Fruit fly (Drosophila melanogaster): ENCODE measurements around the gene tws.

The tws gene

DNA sequence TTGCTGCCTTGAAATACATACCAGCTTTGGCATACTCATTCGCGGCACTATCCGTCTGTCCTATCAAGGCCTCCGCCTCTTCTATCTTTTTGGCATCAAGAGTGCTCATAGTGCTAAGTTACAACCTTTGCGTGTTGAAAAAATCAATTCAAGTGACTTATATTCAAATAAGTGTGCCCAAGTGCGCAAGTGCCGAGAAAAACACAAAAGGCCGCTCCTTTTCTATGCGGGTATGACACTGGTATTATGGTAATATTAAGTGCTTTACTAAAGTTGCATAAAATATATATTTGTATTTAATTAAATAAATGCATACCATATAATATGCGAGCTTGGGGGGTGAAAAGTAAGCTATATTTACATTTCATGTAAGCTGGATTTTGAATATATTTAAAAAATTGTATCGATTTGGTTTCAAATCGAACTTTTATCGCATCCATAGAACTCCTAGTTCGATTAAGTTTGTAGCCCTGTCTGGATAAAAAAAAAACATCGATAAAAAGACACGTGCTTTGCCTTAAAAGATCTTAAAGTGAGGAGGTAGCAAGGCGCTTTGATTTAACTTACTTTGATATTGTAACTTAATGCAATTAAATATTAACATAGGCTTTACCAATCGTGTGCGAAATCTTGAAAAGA lies 18.2 kb downstream of the tws start, which contains the start of the genes gammaSnap2 and ATPsynepsilonL:
TSS of gene gammaSnap2 (minus strand) at position 135 of the 639 bp plus-strand sequence.
TSS of gene ATPsynepsilonL (plus strand) at position 508 of the 639 bp plus-strand sequence.
- TF ChIP-seq CG8478 (optimal IDR thresholded peaks at IDR 0.05) = no peak
- no peak for TF ChIP-seq CTCF (optimal IDR thresholded peaks at IDR 0.05)

DNA sequence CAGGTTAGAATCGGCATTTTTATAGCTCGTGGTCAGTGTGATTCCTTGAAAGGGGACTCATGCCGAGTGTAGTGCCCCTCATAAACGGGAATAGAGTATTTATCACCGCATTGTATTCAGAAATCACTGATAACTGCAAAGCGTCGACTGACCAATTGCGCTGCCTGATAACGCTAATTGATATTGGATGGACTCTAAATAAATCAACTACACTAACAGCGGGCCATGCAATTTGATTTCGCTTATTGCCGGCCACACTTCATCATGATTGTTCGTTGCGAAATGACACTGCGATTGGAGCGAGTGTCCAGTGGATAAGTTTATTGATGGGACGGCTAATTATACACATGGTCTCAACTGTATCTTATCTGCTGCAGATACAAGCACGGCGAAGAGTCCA lies 20.0 kb downstream of the tws start:
- TF ChIP-seq CG8478 (optimal IDR thresholded peaks at IDR 0.05) (no peak), CTCF (optimal IDR thresholded peaks at IDR 0.05) (no peak)

DNA sequence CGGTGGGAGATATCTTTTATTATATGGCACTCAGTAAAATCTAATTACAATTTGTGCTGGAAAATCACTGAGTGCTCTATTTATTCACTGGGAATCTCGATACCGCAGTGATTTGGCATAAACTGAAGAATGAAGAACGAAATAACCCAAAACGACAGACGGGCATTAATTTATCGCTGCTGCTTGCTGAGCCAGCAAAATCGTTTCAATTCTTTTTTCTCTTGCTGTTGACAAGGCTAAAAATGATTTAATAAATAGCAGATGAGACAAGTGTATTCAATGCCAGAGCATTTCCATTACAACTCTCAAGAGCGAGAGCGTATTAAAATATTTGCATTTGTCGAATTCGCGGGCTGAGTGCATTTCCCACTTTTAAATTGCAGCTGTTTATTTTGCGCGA lies 23.8 kb downstream of the tws start:
- TF ChIP-seq CTCF (optimal IDR thresholded peaks at IDR 0.05) (no peak), CG8478 (optimal IDR thresholded peaks at IDR 0.05) (no peak)

DNA sequence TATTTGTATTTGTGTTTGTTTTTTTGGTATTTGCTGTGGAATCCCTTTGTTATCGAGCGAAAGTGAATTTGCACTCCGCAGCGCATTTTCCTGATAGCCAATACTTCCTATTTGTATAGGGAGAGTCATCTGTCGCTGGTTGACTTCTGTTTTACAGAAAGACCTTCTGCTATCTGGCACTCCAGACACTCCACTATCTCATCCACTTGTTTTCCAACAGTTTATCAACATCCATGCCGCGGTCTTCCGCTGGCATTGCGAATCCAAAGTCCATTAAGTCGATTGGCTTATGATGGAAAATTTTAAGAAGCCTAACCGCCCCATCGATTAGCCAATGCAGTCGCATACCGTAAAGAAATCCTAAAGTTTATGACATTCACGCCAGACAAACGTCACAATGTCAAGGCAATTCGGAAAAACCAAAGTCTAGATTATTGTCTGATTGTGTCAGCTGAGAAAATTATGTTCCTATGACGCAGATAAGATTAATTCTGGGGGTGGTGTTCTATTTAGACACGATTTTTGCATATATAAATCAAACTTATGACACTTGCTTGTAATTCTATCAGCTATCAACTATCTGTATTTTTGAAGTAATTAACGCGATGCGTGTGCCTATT lies 24.5 kb downstream of the tws start:
- no peak for TF ChIP-seq CG8478 (optimal IDR thresholded peaks at IDR 0.05)
- TF ChIP-seq CTCF (optimal IDR thresholded peaks at IDR 0.05) = no peak

DNA sequence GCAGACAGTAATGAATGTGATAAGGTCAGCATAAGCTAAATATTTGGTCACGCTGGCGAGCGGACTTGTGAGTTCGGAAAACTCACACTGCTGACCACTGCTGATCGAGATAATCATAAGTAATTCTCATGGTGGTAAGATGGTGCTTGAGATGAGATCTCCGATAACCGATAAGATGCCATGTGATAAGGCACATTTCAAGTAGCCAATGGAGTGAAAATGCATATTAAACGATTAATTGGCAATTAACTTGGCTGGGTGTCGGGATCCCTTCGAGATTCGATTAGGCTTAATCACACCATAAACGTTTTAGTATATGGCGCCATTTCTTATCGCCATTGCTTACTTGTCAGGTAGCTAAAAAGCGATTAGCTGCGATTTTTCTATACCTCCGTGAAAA lies 25.8 kb downstream of the tws start:
- TF ChIP-seq CTCF (optimal IDR thresholded peaks at IDR 0.05) = no peak
- TF ChIP-seq CG8478 (optimal IDR thresholded peaks at IDR 0.05) = no peak

DNA sequence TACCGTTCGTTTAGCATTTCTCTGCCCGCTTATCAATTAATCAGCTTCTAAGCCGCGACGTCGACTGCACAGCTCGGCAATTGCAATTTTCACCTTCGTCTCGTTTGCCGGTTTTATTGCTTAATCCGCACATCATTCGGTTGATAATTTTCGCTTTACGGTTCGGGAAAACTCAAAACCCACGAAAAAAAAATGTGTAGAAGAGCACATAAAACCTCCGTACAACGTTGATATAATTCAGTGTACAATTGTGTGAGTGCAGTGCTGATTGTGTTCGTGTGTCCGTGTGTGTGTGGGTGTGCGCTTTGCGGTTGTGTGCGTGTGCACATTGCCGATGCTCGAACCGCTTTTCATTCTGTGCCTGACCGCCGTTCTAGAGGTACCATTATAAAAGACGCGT lies 27.4 kb downstream of the tws start, which contains the start of gene CAH7:
TSS of gene CAH7 (plus strand) at position 43 of the 400 bp plus-strand sequence.
- no peak for TF ChIP-seq CTCF (optimal IDR thresholded peaks at IDR 0.05)
- no peak for TF ChIP-seq CG8478 (optimal IDR thresholded peaks at IDR 0.05)

DNA sequence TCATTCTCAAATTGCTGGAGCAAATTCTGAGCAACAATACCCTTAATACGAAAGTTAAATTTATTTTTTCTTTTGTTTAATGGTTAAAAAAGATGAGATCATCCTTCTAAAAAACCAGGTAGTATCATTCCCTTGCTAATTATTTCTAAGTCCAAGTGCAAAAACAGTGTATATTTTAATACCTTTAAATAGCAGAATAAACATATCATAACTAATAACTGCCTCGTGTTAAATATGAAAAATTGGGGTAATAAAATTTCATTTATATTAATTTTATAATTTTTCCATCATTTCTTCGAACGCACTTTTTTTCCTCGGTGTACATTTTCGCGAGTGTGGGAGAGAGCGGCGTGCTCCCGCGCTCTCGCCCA lies 27.8 kb downstream of the tws start:
- TF ChIP-seq CG8478 (optimal IDR thresholded peaks at IDR 0.05) (no peak), CTCF (optimal IDR thresholded peaks at IDR 0.05) (no peak)

DNA sequence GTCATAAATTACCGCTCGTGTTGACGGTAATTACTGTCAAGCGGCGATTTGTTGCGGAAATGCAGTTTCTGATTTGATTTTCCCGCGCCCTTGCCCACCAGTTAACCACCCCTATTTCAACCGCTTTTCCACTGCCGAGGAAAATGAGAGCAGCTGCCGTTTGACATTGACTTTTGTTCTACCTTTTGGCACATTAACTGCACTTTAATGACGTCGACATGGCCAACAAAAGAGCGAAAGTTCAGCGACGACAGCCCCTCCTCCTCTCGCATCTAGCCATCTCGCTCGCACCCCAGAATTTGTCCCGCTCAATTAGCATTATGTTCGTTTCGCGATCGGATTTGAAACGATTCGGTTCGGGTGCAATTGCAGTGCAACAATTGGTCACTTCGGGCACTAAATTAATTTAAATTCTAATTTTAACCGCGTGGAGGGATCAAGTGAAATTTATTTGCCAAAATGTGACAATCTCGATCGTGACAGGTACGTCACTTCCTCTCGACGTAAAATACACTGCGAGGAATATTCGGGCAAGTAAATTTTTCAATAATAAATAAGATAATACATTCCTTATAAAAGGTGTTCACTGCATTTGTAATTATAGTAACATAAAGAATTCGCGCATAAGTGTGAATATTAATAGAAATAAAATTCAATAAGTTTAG lies 28.3 kb downstream of the tws start:
- TF ChIP-seq CTCF (optimal IDR thresholded peaks at IDR 0.05) (no peak), CG8478 (optimal IDR thresholded peaks at IDR 0.05) (no peak)

DNA sequence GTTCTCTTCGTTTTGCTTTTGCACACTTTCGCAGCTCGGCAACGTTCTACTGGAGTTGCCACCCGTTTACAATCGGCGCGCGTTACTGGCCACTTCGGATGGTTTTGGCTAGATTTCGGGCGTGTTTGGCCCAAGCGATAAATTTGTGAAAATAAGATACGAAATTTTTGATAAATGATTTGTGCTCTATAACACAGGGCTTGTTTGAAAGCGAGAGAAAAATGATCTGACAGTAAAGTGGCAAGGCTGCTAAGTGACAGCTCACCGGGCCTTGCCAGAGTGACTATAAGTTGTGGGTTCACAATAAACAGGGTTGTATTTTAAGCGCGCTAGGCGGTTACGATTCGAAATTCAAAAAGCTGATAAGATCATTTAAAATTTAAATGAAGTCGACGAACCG lies 29.6 kb downstream of the tws start, which contains the start of gene Fmr1:
TSS of gene Fmr1 (minus strand) at position 184 of the 400 bp plus-strand sequence.
- no peak for TF ChIP-seq CG8478 (optimal IDR thresholded peaks at IDR 0.05)
- peak; percentile 40 to 41 for TF ChIP-seq CTCF (optimal IDR thresholded peaks at IDR 0.05)

DNA sequence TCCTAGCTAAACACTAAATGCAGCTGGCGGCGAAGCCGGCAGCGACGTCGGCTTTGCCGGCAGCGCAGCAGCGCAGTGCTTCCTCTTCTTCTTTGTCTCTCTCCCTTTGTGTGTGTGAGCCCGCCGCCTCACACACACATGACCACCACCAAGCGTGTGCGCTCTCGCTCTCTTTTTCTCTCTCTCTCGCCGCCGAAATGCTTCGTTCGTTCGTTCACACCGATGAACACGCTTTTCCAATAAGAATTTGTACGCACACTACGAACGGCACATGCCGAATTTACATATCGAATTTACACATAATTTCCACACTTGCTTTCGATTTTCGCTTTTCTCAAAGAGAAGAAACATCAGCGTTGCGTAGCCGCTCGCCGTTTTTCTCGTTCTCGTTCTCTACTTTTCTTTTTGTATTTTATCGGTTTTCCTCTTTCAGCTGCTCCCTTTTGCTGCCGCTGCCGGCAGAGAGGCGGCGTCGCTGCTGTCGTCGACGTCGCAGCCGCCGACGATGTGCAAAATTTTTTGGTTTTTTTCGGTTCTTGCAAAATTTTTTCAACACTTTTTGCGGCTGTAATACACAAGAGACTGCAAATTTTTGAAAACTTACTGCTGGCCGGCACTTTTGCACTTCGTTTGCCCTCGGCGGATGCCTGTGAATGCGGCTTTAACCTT lies 30.2 kb downstream of the tws start:
- TF ChIP-seq CG8478 (optimal IDR thresholded peaks at IDR 0.05) (no peak), CTCF (optimal IDR thresholded peaks at IDR 0.05) (no peak)

DNA sequence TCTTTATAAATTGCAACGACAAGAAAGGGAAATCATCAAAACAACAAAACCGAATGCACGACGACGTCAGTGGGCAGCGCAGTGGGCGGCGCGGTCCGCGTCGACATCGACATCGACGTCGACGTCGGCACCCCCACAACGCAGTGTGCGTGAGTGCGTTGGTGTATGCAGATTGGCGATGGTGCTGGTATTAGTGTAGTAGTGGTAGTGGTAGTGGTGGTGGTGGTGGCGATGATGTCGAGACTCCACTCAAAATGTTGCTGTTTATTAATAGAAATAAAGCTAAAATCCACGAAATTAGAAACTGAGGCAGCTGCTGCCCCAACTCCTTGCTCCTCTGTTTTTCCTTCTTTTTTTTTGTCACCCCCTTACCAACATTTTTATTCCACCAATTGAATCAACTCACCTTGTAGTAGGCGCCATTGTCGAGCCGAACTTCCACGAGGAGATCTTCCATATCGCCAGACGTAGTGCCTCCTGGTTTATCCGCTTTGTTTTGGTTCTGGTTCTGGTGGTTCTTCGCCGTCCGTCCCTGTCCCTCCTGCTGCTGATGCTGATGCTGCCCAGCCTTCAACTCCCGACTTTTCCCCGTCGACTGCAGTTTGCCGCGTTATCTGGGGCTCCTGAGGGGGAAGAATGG lies 31.2 kb downstream of the tws start:
- no peak for TF ChIP-seq CG8478 (optimal IDR thresholded peaks at IDR 0.05)
- no peak for TF ChIP-seq CTCF (optimal IDR thresholded peaks at IDR 0.05)

DNA sequence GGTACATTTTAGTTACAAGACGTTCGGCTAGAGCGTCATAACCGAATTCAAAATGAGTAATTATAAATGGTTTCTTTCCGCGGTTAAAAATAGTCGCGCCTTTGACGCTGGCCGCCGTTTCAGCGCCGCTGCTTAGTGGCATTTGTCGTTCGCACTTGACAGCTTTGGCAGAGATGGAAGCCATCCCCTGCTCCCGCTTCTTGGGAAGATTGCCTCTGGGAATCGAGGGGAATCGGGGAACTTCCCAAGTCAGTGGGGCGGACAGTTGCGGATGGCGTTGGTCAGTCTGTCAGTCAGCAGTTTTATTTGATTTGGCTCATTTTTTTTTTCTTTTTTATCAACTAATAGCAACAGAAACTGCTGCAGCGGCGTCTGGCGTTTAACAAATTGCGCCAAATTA lies 32.8 kb downstream of the tws start:
- TF ChIP-seq CG8478 (optimal IDR thresholded peaks at IDR 0.05) = no peak
- TF ChIP-seq CTCF (optimal IDR thresholded peaks at IDR 0.05) = no peak

DNA sequence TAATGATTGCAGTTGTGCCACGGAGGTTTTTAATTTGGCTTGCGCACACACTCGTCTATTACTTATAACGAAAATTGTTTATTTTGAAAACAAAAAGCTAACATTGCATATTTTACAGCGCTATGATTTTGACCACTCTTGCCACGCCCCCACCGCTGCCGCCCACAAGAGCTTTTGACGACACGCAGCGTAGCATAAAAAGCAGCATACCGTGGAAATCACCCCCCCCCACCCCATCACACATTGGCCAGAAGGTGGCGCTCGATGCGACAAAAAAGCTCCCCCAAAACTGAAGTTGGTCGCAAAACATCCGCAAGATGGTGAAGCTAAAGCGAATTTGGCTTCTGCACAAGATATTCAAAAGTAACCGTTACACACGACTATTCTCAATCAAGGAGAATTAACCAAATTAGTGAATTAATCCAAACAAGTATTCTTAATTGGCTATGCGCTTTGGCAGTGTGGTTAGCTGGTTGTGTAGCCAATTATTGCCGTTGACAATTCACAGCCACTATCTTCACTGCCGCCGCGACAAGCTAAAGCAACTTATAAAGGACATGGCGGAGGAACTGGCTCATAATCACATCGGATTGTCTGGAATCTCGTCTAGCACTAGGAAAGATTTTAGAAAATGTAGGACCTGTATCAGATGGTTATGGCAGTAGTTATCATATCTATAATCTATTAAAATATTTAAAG lies 38.9 kb downstream of the tws start:
- TF ChIP-seq CG8478 (optimal IDR thresholded peaks at IDR 0.05) (no peak), CTCF (optimal IDR thresholded peaks at IDR 0.05) (peak; percentile 77 to 78)

DNA sequence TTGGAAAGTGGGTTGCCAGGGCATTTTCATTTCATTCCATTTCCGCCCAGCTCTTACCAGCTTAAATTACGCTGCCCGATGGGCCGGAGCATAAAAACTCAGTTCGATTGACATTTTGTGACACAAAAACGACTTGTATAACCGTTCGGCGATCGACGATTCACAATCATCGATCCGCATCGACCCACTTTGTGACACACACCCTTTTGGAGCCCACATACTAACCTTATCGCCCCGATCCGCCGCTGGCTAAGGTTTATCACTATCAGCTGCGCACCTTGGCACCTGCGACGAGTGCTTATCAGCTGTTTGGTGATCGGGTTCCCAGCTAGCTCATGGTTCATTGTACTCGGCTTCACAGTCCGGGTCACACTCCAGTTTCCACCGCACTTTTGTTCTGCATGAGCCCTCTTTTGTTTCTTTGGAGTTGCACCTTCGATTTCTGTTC lies 40.1 kb downstream of the tws start:
- TF ChIP-seq CTCF (optimal IDR thresholded peaks at IDR 0.05) (no peak), CG8478 (optimal IDR thresholded peaks at IDR 0.05) (no peak)
